Fruit fly (Drosophila melanogaster): ENCODE results near the gene CG17681.
A peak's percentile ranks its signal among the peaks of the same experiment; 100 is the strongest.

Gene CG17681

dm6 chr2L:18121367-18122230, 31.3 kb upstream of the CG17681 start (continued):
- TF ChIP-seq CG6854 (GFP tag; optimal IDR thresholded peaks at IDR 0.05) (no peak), CG32532 (GFP tag; IDR thresholded peaks at IDR 0.05) (peak; percentile 55; the same call in 1 of the 2 replicates), CG6813 (GFP tag; optimal IDR thresholded peaks at IDR 0.05) (peak; percentile 4), Dip3 (GFP tag; optimal IDR thresholded peaks at IDR 0.05) (no peak), CG42726 (GFP tag; IDR thresholded peaks at IDR 0.05; ENCODE audit: partially characterized antibody) (no peak), kay (GFP tag; optimal IDR thresholded peaks at IDR 0.05) (peak; percentile 14), CG15601 (tag; optimal IDR thresholded peaks at IDR 0.05) (no peak), CG18476 (GFP tag; optimal IDR thresholded peaks at IDR 0.05) (peak; percentile 28), peb (GFP tag; IDR thresholded peaks at IDR 0.05) (no peak), otp (GFP tag; IDR thresholded peaks at IDR 0.05) (no peak), tna (GFP tag; IDR thresholded peaks at IDR 0.05; ENCODE audit: partially characterized antibody) (no peak), CG10431 (GFP tag; optimal IDR thresholded peaks at IDR 0.05) (no peak), inv (GFP tag; IDR thresholded peaks at IDR 0.05; ENCODE audit: partially characterized antibody) (no peak), fd96Cb (tag; optimal IDR thresholded peaks at IDR 0.05) (peak; percentile 44), gce (GFP tag; IDR thresholded peaks at IDR 0.05) (no peak), ind (GFP tag; optimal IDR thresholded peaks at IDR 0.05) (peak; percentile 68), CG2199 (GFP tag; IDR thresholded peaks at IDR 0.05) (no peak), Hsf (GFP tag; optimal IDR thresholded peaks at IDR 0.05) (peak; percentile 57), Drgx (GFP tag; IDR thresholded peaks at IDR 0.05) (peak; percentile 97), dimm (GFP tag; IDR thresholded peaks at IDR 0.05) (no peak), ac (GFP tag; optimal IDR thresholded peaks at IDR 0.05) (no peak), twi (tag; optimal IDR thresholded peaks at IDR 0.05) (no peak), hbn (GFP tag; IDR thresholded peaks at IDR 0.05; ENCODE audit: partially characterized antibody) (no peak), dysf (GFP tag; IDR thresholded peaks at IDR 0.05) (peak; percentile 45; the same call in 2 of the 3 replicates), CG30403 (GFP tag; optimal IDR thresholded peaks at IDR 0.05) (peak; percentile 43), ssp (GFP tag; IDR thresholded peaks at IDR 0.05) (0 out of 2 replicates have a peak, but pooled peaks have one; percentile 20), NC2α (GFP tag; optimal IDR thresholded peaks at IDR 0.05) (no peak), HLH3B (GFP tag; IDR thresholded peaks at IDR 0.05) (peak; percentile 50; the same call in 1 of the 2 replicates), CG3065 (GFP tag; optimal IDR thresholded peaks at IDR 0.05) (no peak), CG15479 (GFP tag; optimal IDR thresholded peaks at IDR 0.05) (no peak), CG12219 (GFP tag; optimal IDR thresholded peaks at IDR 0.05) (peak; percentile 12), nerfin-1 (tag; optimal IDR thresholded peaks at IDR 0.05) (no peak), h (optimal IDR thresholded peaks at IDR 0.05) (no peak), CG34422 (GFP tag; IDR thresholded peaks at IDR 0.05) (no peak), fd102C (GFP tag; optimal IDR thresholded peaks at IDR 0.05) (no peak), B-H2 (GFP tag; optimal IDR thresholded peaks at IDR 0.05) (no peak), Dp (GFP tag; optimal IDR thresholded peaks at IDR 0.05) (no peak), Ravus (GFP tag; IDR thresholded peaks at IDR 0.05) (no peak), CG2712 (tag; optimal IDR thresholded peaks at IDR 0.05) (peak; percentile 55), CHES-1-like (GFP tag; optimal IDR thresholded peaks at IDR 0.05) (peak; percentile 3), CG11723 (GFP tag; optimal IDR thresholded peaks at IDR 0.05) (no peak), HmgD (GFP tag; optimal IDR thresholded peaks at IDR 0.05) (no peak), HLH4C (GFP tag; IDR thresholded peaks at IDR 0.05; ENCODE audit: partially characterized antibody) (no peak), CG7786 (GFP tag; optimal IDR thresholded peaks at IDR 0.05) (peak; percentile 27), danr (GFP tag; IDR thresholded peaks at IDR 0.05) (0 out of 2 replicates have a peak, but pooled peaks have one; percentile 18), grn (GFP tag; optimal IDR thresholded peaks at IDR 0.05) (no peak), tap (tag; optimal IDR thresholded peaks at IDR 0.05) (peak; percentile 14), row (GFP tag; IDR thresholded peaks at IDR 0.05) (peak; percentile 63), CG17385 (GFP tag; optimal IDR thresholded peaks at IDR 0.05) (no peak)

Measured in whole organism, embryonic.